Fruit fly (Drosophila melanogaster) whole organism, embryonic: ENCODE results near the gene CG7879.

Experiments
- Aef1 ChIP-seq: fragments of 200-800 bp; sonication (Bioruptor generic); IDR thresholded peaks from 3 replicates; pipeline ENCODE4 v1.3.6; 2022; ENCODE audit warnings: missing biosample characterization, missing genetic modification characterization
- Atf3 ChIP-seq: fragments of 200-800 bp; sonication (Bioruptor generic); optimal IDR thresholded peaks from 3 replicates; lab custom pipeline; 2016; ENCODE audit warnings: missing biosample characterization, missing genetic modification characterization
- BtbVII ChIP-seq: fragments of 200-800 bp; sonication (Bioruptor generic); optimal IDR thresholded peaks from 3 replicates; lab custom pipeline; 2017; ENCODE audit warnings: missing biosample characterization, mild to moderate bottlenecking, missing genetic modification characterization
- CG10321 ChIP-seq: fragments of 200-800 bp; sonication (Bioruptor generic); IDR thresholded peaks from 2 replicates; pipeline ENCODE4 v1.3.6; 2022; ENCODE audit warnings: missing biosample characterization, missing genetic modification characterization
- CG10565 ChIP-seq: fragments of 200-800 bp; sonication (Bioruptor generic); optimal IDR thresholded peaks from 3 replicates; lab custom pipeline; 2016; ENCODE audit warnings: missing biosample characterization, mild to moderate bottlenecking, missing genetic modification characterization
- CG11456 ChIP-seq: fragments of 200-800 bp; sonication (Bioruptor generic); IDR thresholded peaks from 3 replicates; pipeline ENCODE4 v1.3.6; 2022; ENCODE audit warnings: missing biosample characterization, missing genetic modification characterization
- CG12071 ChIP-seq: fragments of 200-800 bp; sonication (Bioruptor generic); optimal IDR thresholded peaks from 3 replicates; lab custom pipeline; 2018; ENCODE audit warnings: missing biosample characterization, mild to moderate bottlenecking, missing genetic modification characterization
- CG12219 ChIP-seq: fragments of 200-800 bp; sonication (Bioruptor generic); optimal IDR thresholded peaks from 3 replicates; lab custom pipeline; 2018; ENCODE audit warnings: missing biosample characterization, mild to moderate bottlenecking, missing genetic modification characterization
- CG12299 ChIP-seq: fragments of 200-800 bp; sonication (Bioruptor generic); optimal IDR thresholded peaks from 2 replicates; lab custom pipeline; 2018; ENCODE audit warnings: missing biosample characterization, mild to moderate bottlenecking, missing genetic modification characterization
- CG12391 ChIP-seq: fragments of 200-800 bp; sonication (Bioruptor generic); optimal IDR thresholded peaks from 3 replicates; lab custom pipeline; 2018; ENCODE audit warnings: missing biosample characterization, mild to moderate bottlenecking, missing genetic modification characterization, moderate library complexity
- CG14050 ChIP-seq: fragments of 200-800 bp; sonication (Bioruptor generic); IDR thresholded peaks from 3 replicates; pipeline ENCODE4 v1.3.6; 2022; ENCODE audit warnings: missing biosample characterization, missing genetic modification characterization
- CG1647 ChIP-seq: fragments of 200-800 bp; sonication (Bioruptor generic); optimal IDR thresholded peaks from 3 replicates; lab custom pipeline; 2016; ENCODE audit warnings: missing biosample characterization, missing genetic modification characterization
- CG1832 ChIP-seq: fragments of 200-800 bp; sonication (Bioruptor generic); optimal IDR thresholded peaks from 2 replicates; lab custom pipeline; 2017; ENCODE audit warnings: missing biosample characterization, mild to moderate bottlenecking, missing genetic modification characterization, inconsistent platforms
- CG18619 ChIP-seq: fragments of 200-800 bp; sonication (Bioruptor generic); optimal IDR thresholded peaks from 3 replicates; lab custom pipeline; 2017; ENCODE audit warnings: missing biosample characterization, mild to moderate bottlenecking, missing genetic modification characterization
- CG31388 ChIP-seq: fragments of 200-800 bp; sonication (Bioruptor generic); optimal IDR thresholded peaks from 2 replicates; lab custom pipeline; 2016; ENCODE audit warnings: missing biosample characterization, missing genetic modification characterization
- CG32532 ChIP-seq: fragments of 200-800 bp; sonication (Bioruptor generic); IDR thresholded peaks from 2 replicates; pipeline ENCODE4 v1.3.6; 2022; ENCODE audit warnings: missing biosample characterization, missing genetic modification characterization
- CG4617 ChIP-seq: fragments of 200-800 bp; sonication (Bioruptor generic); optimal IDR thresholded peaks from 3 replicates; lab custom pipeline; 2016; ENCODE audit warnings: missing biosample characterization, missing genetic modification characterization, borderline replicate concordance
- CG7839 ChIP-seq: fragments of 200-800 bp; sonication (Bioruptor generic); optimal IDR thresholded peaks from 3 replicates; lab custom pipeline; 2018; ENCODE audit warnings: missing biosample characterization, mild to moderate bottlenecking, missing genetic modification characterization, moderate library complexity
- CG9727 ChIP-seq: fragments of 200-800 bp; sonication (Bioruptor generic); optimal IDR thresholded peaks from 3 replicates; lab custom pipeline; 2017; ENCODE audit warnings: missing biosample characterization, mild to moderate bottlenecking, missing genetic modification characterization
- Camta ChIP-seq: fragments of 200-800 bp; sonication (Bioruptor generic); optimal IDR thresholded peaks from 2 replicates; lab custom pipeline; 2016; ENCODE audit warnings: missing biosample characterization, missing genetic modification characterization
- HmgD ChIP-seq: fragments of 200-800 bp; sonication (Bioruptor generic); optimal IDR thresholded peaks from 3 replicates; lab custom pipeline; 2016; ENCODE audit warnings: missing biosample characterization, missing genetic modification characterization
- Myb ChIP-seq: fragments of 200-800 bp; sonication (Bioruptor generic); optimal IDR thresholded peaks from 2 replicates; lab custom pipeline; 2016; ENCODE audit warnings: missing biosample characterization, missing genetic modification characterization
- Neu2 ChIP-seq: fragments of 200-800 bp; sonication (Bioruptor generic); optimal IDR thresholded peaks from 3 replicates; lab custom pipeline; 2016; ENCODE audit warnings: missing biosample characterization, missing genetic modification characterization, borderline replicate concordance
- Nf-YA ChIP-seq: fragments of 200-800 bp; sonication (Bioruptor generic); IDR thresholded peaks from 2 replicates; pipeline ENCODE4 v1.3.6; 2022; ENCODE audit warnings: missing biosample characterization, missing genetic modification characterization
- Poxn ChIP-seq: fragments of 200-800 bp; sonication (Bioruptor generic); IDR thresholded peaks from 2 replicates; pipeline ENCODE4 v1.3.6; 2022; ENCODE audit warnings: missing biosample characterization, missing genetic modification characterization
- Trl ChIP-seq, 3 experiments: fragments of >200 bp in 2 of 3; fragments of 200-800 bp in 1 of 3; sonication (Bioruptor generic) in 1 of 3; optimal IDR thresholded peaks; 2 replicates in 1 of 3; 3 replicates in 2 of 3; lab custom pipeline; 2016 to 2017; ENCODE audit warnings: missing biosample characterization in 1 of 3, missing genetic modification characterization in 1 of 3
- az2 ChIP-seq: fragments of 200-800 bp; sonication (Bioruptor generic); optimal IDR thresholded peaks from 3 replicates; lab custom pipeline; 2016; ENCODE audit warnings: missing biosample characterization, missing genetic modification characterization
- bab2 ChIP-seq: fragments of 200-800 bp; sonication (Bioruptor generic); optimal IDR thresholded peaks from 2 replicates; lab custom pipeline; 2016; ENCODE audit warnings: missing biosample characterization, missing genetic modification characterization
- cato ChIP-seq: fragments of 200-800 bp; sonication (Bioruptor generic); optimal IDR thresholded peaks from 2 replicates; lab custom pipeline; 2016; ENCODE audit warnings: missing biosample characterization, missing genetic modification characterization, borderline replicate concordance
- cg ChIP-seq: fragments of 200-800 bp; sonication (Bioruptor generic); optimal IDR thresholded peaks from 3 replicates; lab custom pipeline; 2019; ENCODE audit warnings: missing biosample characterization, mild to moderate bottlenecking, missing genetic modification characterization, moderate library complexity
- ci ChIP-seq: fragments of 200-800 bp; sonication (Bioruptor generic); IDR thresholded peaks from 3 replicates; pipeline ENCODE4 v1.3.6; 2022; ENCODE audit warnings: missing biosample characterization, missing genetic modification characterization
- crol ChIP-seq: fragments of 200-800 bp; sonication (Bioruptor generic); IDR thresholded peaks from 2 replicates; pipeline ENCODE4 v1.3.6; 2022; ENCODE audit warnings: missing biosample characterization, missing genetic modification characterization
- danr ChIP-seq: fragments of 200-800 bp; sonication (Bioruptor generic); IDR thresholded peaks from 2 replicates; pipeline ENCODE4 v1.3.6; 2022; ENCODE audit warnings: missing biosample characterization, missing genetic modification characterization
- emc ChIP-seq: fragments of 200-800 bp; sonication (Bioruptor generic); optimal IDR thresholded peaks from 2 replicates; lab custom pipeline; 2016; ENCODE audit warnings: missing biosample characterization, missing genetic modification characterization
- fd64A ChIP-seq: fragments of 200-800 bp; sonication (Bioruptor generic); optimal IDR thresholded peaks from 3 replicates; lab custom pipeline; 2018; ENCODE audit warnings: missing biosample characterization, mild to moderate bottlenecking, missing genetic modification characterization
- gfzf ChIP-seq: fragments of 200-800 bp; sonication (Bioruptor generic); optimal IDR thresholded peaks from 2 replicates; lab custom pipeline; 2016; ENCODE audit warnings: missing biosample characterization, mild to moderate bottlenecking, missing genetic modification characterization, moderate library complexity
- grau ChIP-seq: fragments of 200-800 bp; optimal IDR thresholded peaks from 3 replicates; lab custom pipeline; 2019; ENCODE audit warnings: missing biosample characterization, mild to moderate bottlenecking, missing genetic modification characterization, moderate library complexity
- gro ChIP-seq: fragments of 200-800 bp; sonication (Bioruptor generic); optimal IDR thresholded peaks from 2 replicates; lab custom pipeline; 2016; ENCODE audit warnings: missing biosample characterization, missing genetic modification characterization
- gsb ChIP-seq: fragments of 200-800 bp; sonication (Bioruptor generic); IDR thresholded peaks from 2 replicates; pipeline ENCODE4 v1.3.6; 2022; ENCODE audit warnings: missing biosample characterization, missing genetic modification characterization
- jing ChIP-seq: fragments of 200-800 bp; sonication (Bioruptor generic); optimal IDR thresholded peaks from 2 replicates; lab custom pipeline; 2018; ENCODE audit warnings: missing biosample characterization, mild to moderate bottlenecking, missing genetic modification characterization
- jumu ChIP-seq: fragments of 200-800 bp; sonication (Bioruptor generic); optimal IDR thresholded peaks from 3 replicates; lab custom pipeline; 2016; ENCODE audit warnings: missing biosample characterization, missing genetic modification characterization
- lab ChIP-seq: fragments of 200-800 bp; sonication (Bioruptor generic); optimal IDR thresholded peaks from 3 replicates; lab custom pipeline; 2017; ENCODE audit warnings: missing biosample characterization, missing genetic modification characterization, mild to moderate bottlenecking, moderate library complexity, missing genetic modification reagents
- lbe ChIP-seq: fragments of 200-800 bp; sonication (Bioruptor generic); optimal IDR thresholded peaks from 2 replicates; lab custom pipeline; 2016; ENCODE audit warnings: missing biosample characterization, mild to moderate bottlenecking, missing genetic modification characterization
- luna ChIP-seq: fragments of 200-800 bp; sonication (Bioruptor generic); optimal IDR thresholded peaks from 2 replicates; lab custom pipeline; 2016; ENCODE audit warnings: missing biosample characterization, missing genetic modification characterization
- mld ChIP-seq: fragments of 200-800 bp; sonication (Bioruptor generic); IDR thresholded peaks from 3 replicates; pipeline ENCODE4 v1.3.6; 2022; ENCODE audit warnings: missing biosample characterization, missing genetic modification characterization; ENCODE audit not compliant: partially characterized antibody
- oc ChIP-seq: fragments of 200-800 bp; sonication (Bioruptor generic); optimal IDR thresholded peaks from 2 replicates; lab custom pipeline; 2018; ENCODE audit warnings: missing biosample characterization, mild to moderate bottlenecking, missing genetic modification characterization, moderate library complexity
- pb ChIP-seq: fragments of 200-800 bp; sonication (Bioruptor generic); optimal IDR thresholded peaks from 3 replicates; lab custom pipeline; 2016; ENCODE audit warnings: missing biosample characterization, missing genetic modification characterization
- prd ChIP-seq, 3 experiments: fragments of >200 bp in 2 of 3; fragments of 200-800 bp in 1 of 3; sonication (Bioruptor generic) in 1 of 3; optimal IDR thresholded peaks in 2 of 3; IDR thresholded peaks in 1 of 3; 2 replicates in 2 of 3; 3 replicates in 1 of 3; pipeline versions ENCODE4 v1.3.6 to Lab custom; 2017 to 2022; ENCODE audit warnings: missing biosample characterization in 1 of 3, missing genetic modification characterization in 1 of 3
- pros ChIP-seq: fragments of 200-800 bp; sonication (Bioruptor generic); optimal IDR thresholded peaks from 3 replicates; lab custom pipeline; 2019; ENCODE audit warnings: missing biosample characterization, mild to moderate bottlenecking, missing genetic modification characterization, moderate library complexity
- tio ChIP-seq: fragments of 200-800 bp; sonication (Bioruptor generic); optimal IDR thresholded peaks from 2 replicates; lab custom pipeline; 2017; ENCODE audit warnings: missing biosample characterization, missing genetic modification characterization, inconsistent platforms
- zfh2 ChIP-seq: fragments of 200-800 bp; sonication (Bioruptor generic); optimal IDR thresholded peaks from 2 replicates; lab custom pipeline; 2016; ENCODE audit warnings: missing biosample characterization, missing genetic modification characterization

Gene CG7879

DNA sequence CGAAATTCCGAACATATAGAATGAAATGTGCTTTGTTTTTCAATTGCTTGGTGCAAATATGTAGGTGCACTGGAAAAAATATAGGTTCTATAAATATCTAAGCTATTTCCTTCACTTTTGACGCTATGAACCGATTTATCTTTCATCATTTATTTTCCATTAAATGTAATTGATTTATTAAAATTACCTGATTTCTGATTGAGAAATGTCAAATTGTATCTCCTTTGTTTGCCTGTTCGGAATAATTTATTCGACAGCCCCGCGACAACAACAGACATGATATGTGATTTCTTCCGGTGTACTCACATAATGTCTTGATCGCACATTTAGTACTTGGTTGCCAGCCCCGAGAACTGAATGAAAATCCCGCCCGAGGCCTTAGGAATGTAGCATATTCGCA is 41.2 kb upstream of the CG7879 start (continued):
- TF ChIP-seq az2 (GFP tag; lab: Kevin White, UChicago) = no peak
- TF ChIP-seq mld (GFP tag; lab: Robert Waterston, UW) = no peak
- no peak for TF ChIP-seq Atf3
- no peak for TF ChIP-seq crol (GFP tag; lab: Robert Waterston, UW)
- TF ChIP-seq CG1832 (GFP tag; lab: Kevin White, UChicago) = no peak
- TF ChIP-seq CG12391 = peak; percentile 34
- TF ChIP-seq CG31388 = no peak
- peak; percentile 26 for TF ChIP-seq CG18619 (GFP tag; lab: Kevin White, UChicago)
- TF ChIP-seq jumu (GFP tag; lab: Kevin White, UChicago) = no peak
- TF ChIP-seq CG10565 (GFP tag; lab: Kevin White, UChicago) = no peak
- TF ChIP-seq lab (GFP tag; lab: Kevin White, UChicago) = peak; percentile 36
- TF ChIP-seq Aef1 (GFP tag; lab: Robert Waterston, UW) = peak; percentile 31; the same call in 1 of the 3 replicates
- no peak for TF ChIP-seq CG12299 (tag; lab: Kevin White, UChicago)
- peak; percentile 64 for TF ChIP-seq grau (tag; lab: Kevin White, UChicago)
- TF ChIP-seq Nf-YA (GFP tag; lab: Robert Waterston, UW) = no peak
- no peak for TF ChIP-seq danr (GFP tag; lab: Robert Waterston, UW)
- TF ChIP-seq CG4617 (GFP tag; lab: Kevin White, UChicago) = no peak
- no peak for TF ChIP-seq CG12071 (GFP tag; lab: Kevin White, UChicago)
- TF ChIP-seq fd64A = no peak
- TF ChIP-seq CG11456 = peak; percentile 38; the same call in 1 of the 3 replicates
- TF ChIP-seq oc (tag; lab: Kevin White, UChicago) = no peak
- peak; percentile 16 for TF ChIP-seq zfh2 (GFP tag; lab: Kevin White, UChicago)
- TF ChIP-seq pb (GFP tag; lab: Kevin White, UChicago) = no peak
- TF ChIP-seq gfzf (GFP tag; lab: Kevin White, UChicago) = no peak
- TF ChIP-seq CG14050 (GFP tag; lab: Robert Waterston, UW) = no peak
- no peak for TF ChIP-seq cg (GFP tag; lab: Kevin White, UChicago)
- no peak for TF ChIP-seq HmgD (GFP tag; lab: Kevin White, UChicago)
- TF ChIP-seq luna = no peak
- peak; percentile 25 for TF ChIP-seq bab2
- TF ChIP-seq prd (optimal IDR thresholded peaks at IDR 0.05; lab: Kevin White, UChicago) = no peak
- peak; percentile 44; the same call in 1 of the 3 replicates for TF ChIP-seq prd (GFP tag; IDR thresholded peaks at IDR 0.05; lab: Robert Waterston, UW)
- no peak for TF ChIP-seq cato (GFP tag; lab: Kevin White, UChicago)
- no peak for TF ChIP-seq Camta
- TF ChIP-seq CG1647 (GFP tag; lab: Kevin White, UChicago) = no peak
- peak; percentile 55 for TF ChIP-seq CG9727 (GFP tag; lab: Kevin White, UChicago)
- no peak for TF ChIP-seq jing
- no peak for TF ChIP-seq Poxn
- no peak for TF ChIP-seq tio
- TF ChIP-seq pros (GFP tag; lab: Kevin White, UChicago) = no peak
- TF ChIP-seq gro (GFP tag; lab: Kevin White, UChicago) = no peak
- TF ChIP-seq lbe (GFP tag; lab: Kevin White, UChicago) = no peak
- TF ChIP-seq BtbVII (GFP tag; lab: Kevin White, UChicago) = peak; percentile 52
- TF ChIP-seq Myb (GFP tag; lab: Kevin White, UChicago) = no peak
- no peak for TF ChIP-seq CG10321 (GFP tag; lab: Robert Waterston, UW)
- TF ChIP-seq CG7839 (tag; lab: Kevin White, UChicago) = peak; percentile 76
- no peak for TF ChIP-seq ci (GFP tag; lab: Robert Waterston, UW)
- no peak for TF ChIP-seq CG12219 (GFP tag; lab: Kevin White, UChicago)
- TF ChIP-seq Neu2 (GFP tag; lab: Kevin White, UChicago) = no peak
- peak; percentile 66; the same call in 1 of the 2 replicates for TF ChIP-seq CG32532 (GFP tag; lab: Robert Waterston, UW)
- TF ChIP-seq Trl (optimal IDR thresholded peaks at IDR 0.05; lab: Kevin White, UChicago) = no peak
- TF ChIP-seq Trl (GFP tag; optimal IDR thresholded peaks at IDR 0.05; lab: Kevin White, UChicago) = no peak
- no peak for TF ChIP-seq gsb (GFP tag; lab: Robert Waterston, UW)
- no peak for TF ChIP-seq emc (GFP tag; lab: Kevin White, UChicago)
